Worm (Caenorhabditis elegans): ENCODE results near the gene marc-1.

DNA sequence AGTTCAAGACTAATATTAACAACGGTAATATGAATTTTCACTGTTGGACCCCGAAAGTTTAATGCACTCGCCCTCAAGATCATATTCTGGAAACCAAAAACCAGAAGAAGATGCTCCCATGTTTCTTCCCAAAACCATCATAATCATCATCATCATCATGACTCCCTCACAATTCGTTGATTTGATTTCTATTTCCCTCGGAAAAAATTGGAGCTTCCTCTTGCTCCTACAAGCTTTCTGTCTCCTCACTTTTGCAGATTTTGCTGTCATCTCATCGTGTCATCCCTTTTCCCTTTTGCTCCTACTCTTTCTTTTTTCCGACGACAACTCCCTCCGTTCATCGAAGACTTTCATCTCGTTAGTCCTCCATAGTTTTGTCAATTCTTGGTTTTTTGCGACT is 32.5 kb downstream of the marc-1 start, which contains the start of gene F46B6.2:
- TF ChIP-seq athp-1 (tag; optimal IDR thresholded peaks at IDR 0.05): no peak
- TF ChIP-seq snpc-4 (GFP tag; optimal IDR thresholded peaks at IDR 0.05): no peak
- TF ChIP-seq snpc-4 (tag; optimal IDR thresholded peaks at IDR 0.05): no peak
- TF ChIP-seq hlh-26 (GFP tag; conservative IDR thresholded peaks at IDR 0.05): no peak
- no peak for TF ChIP-seq efl-1 (GFP tag; optimal IDR thresholded peaks at IDR 0.05)
- TF ChIP-seq ceh-40 (GFP tag; IDR thresholded peaks at IDR 0.05): no peak
- no peak for TF ChIP-seq lin-40 (tag; optimal IDR thresholded peaks at IDR 0.05)
- TF ChIP-seq pha-4 (tag; optimal IDR thresholded peaks at IDR 0.05): no peak
- TF ChIP-seq dox-1 (GFP tag; IDR thresholded peaks at IDR 0.05): no peak
- TF ChIP-seq lin-35 (GFP tag; optimal IDR thresholded peaks at IDR 0.05): no peak
- TF ChIP-seq unc-62 (GFP tag; optimal IDR thresholded peaks at IDR 0.05): no peak
- no peak for TF ChIP-seq unc-130 (GFP tag; optimal IDR thresholded peaks at IDR 0.05)
- TF ChIP-seq nfya-1 (tag; optimal IDR thresholded peaks at IDR 0.05; ENCODE audit: borderline replicate concordance, insufficient read depth): no peak

Data from whole organism, young adult.